Fruit fly (Drosophila melanogaster) whole organism, wandering third instar larva: ENCODE results near the gene CG42633.

ENCODE experiments used
- Abd-B ChIP-seq: fragments of >200 bp; optimal IDR thresholded peaks from 2 replicates; lab custom pipeline; 2017; ENCODE audit warnings: missing biosample characterization, missing genetic modification characterization
- CG32264 ChIP-seq: fragments of 200-800 bp; sonication (Bioruptor generic); optimal IDR thresholded peaks from 2 replicates; lab custom pipeline; 2016; ENCODE audit warnings: missing biosample characterization, missing genetic modification characterization
- CG9705 ChIP-seq: fragments of 200-800 bp; sonication (Bioruptor generic); optimal IDR thresholded peaks from 2 replicates; lab custom pipeline; 2018; ENCODE audit warnings: missing biosample characterization, mild to moderate bottlenecking, missing genetic modification characterization
- CrebA ChIP-seq: fragments of 200-800 bp; sonication (Bioruptor generic); optimal IDR thresholded peaks from 2 replicates; lab custom pipeline; 2016; ENCODE audit warnings: missing biosample characterization, mild to moderate bottlenecking, missing genetic modification characterization, borderline replicate concordance
- Dfd ChIP-seq: fragments of >200 bp; optimal IDR thresholded peaks from 2 replicates; lab custom pipeline; 2017; ENCODE audit warnings: missing biosample characterization, missing genetic modification characterization
- Dif ChIP-seq: fragments of 200-275, 200-300 bp; sonication (Bioruptor generic); optimal IDR thresholded peaks from 2 replicates; lab custom pipeline; 2018; ENCODE audit warnings: missing biosample characterization, missing genetic modification characterization; ENCODE audit not compliant: partially characterized antibody
- GATAd ChIP-seq: sonication (Bioruptor generic); optimal IDR thresholded peaks from 2 replicates; lab custom pipeline; 2016; ENCODE audit warnings: missing biosample characterization, missing genetic modification characterization
- HLH106 ChIP-seq: fragments of 200-800 bp; optimal IDR thresholded peaks from 3 replicates; lab custom pipeline; 2019; ENCODE audit warnings: missing biosample characterization, mild to moderate bottlenecking, missing genetic modification characterization, moderate library complexity
- Hnf4 ChIP-seq: fragments of 200-800 bp; sonication (Bioruptor generic); optimal IDR thresholded peaks from 2 replicates; lab custom pipeline; 2016; ENCODE audit warnings: missing biosample characterization, mild to moderate bottlenecking, missing genetic modification characterization
- Hr78 ChIP-seq: fragments of >200 bp; optimal IDR thresholded peaks from 2 replicates; lab custom pipeline; 2017; ENCODE audit warnings: missing biosample characterization, missing genetic modification characterization
- Hr83 ChIP-seq: fragments of 200-300 bp; sonication (Bioruptor generic); optimal IDR thresholded peaks from 2 replicates; lab custom pipeline; 2016; ENCODE audit warnings: missing biosample characterization, mild to moderate bottlenecking, missing genetic modification characterization, moderate library complexity; ENCODE audit not compliant: poor library complexity, severe bottlenecking
- Jra ChIP-seq: sonication (Bioruptor generic); optimal IDR thresholded peaks from 2 replicates; lab custom pipeline; 2016; ENCODE audit warnings: missing biosample characterization, missing genetic modification characterization
- Mio ChIP-seq: sonication (Bioruptor generic); optimal IDR thresholded peaks from 2 replicates; lab custom pipeline; 2016; ENCODE audit warnings: missing biosample characterization, missing genetic modification characterization
- Myc ChIP-seq: fragments of >200 bp; optimal IDR thresholded peaks from 2 replicates; lab custom pipeline; 2017
- N ChIP-seq: fragments of >200 bp; optimal IDR thresholded peaks from 2 replicates; lab custom pipeline; 2018; ENCODE audit warnings: missing biosample characterization, missing external identifiers, missing genetic modification characterization
- OdsH ChIP-seq: fragments of 200-800 bp; sonication (Bioruptor generic); optimal IDR thresholded peaks from 2 replicates; lab custom pipeline; 2016; ENCODE audit warnings: missing biosample characterization, mild to moderate bottlenecking, missing genetic modification characterization
- Rel ChIP-seq, 2 experiments: fragments of 200-800 bp; sonication (Bioruptor generic) in 1 of 2; optimal IDR thresholded peaks; 2 replicates in 1 of 2; 3 replicates in 1 of 2; lab custom pipeline; 2016 to 2019; ENCODE audit warnings: mild to moderate bottlenecking in 2 of 2, missing biosample characterization in 2 of 2, missing genetic modification characterization in 2 of 2, moderate library complexity in 1 of 2
- Sp1 ChIP-seq: fragments of 200-800 bp; sonication (Bioruptor generic); optimal IDR thresholded peaks from 3 replicates; lab custom pipeline; 2019; ENCODE audit warnings: missing biosample characterization, mild to moderate bottlenecking, missing genetic modification characterization, moderate library complexity
- Vsx2 ChIP-seq: fragments of 200-300, 225-300 bp; sonication (Bioruptor generic); optimal IDR thresholded peaks from 2 replicates; lab custom pipeline; 2018; ENCODE audit warnings: missing biosample characterization, missing genetic modification characterization; ENCODE audit not compliant: partially characterized antibody
- br ChIP-seq: fragments of 200-800 bp; sonication (Bioruptor generic); optimal IDR thresholded peaks from 2 replicates; lab custom pipeline; 2016; ENCODE audit warnings: missing biosample characterization, missing genetic modification characterization
- brk ChIP-seq: fragments of 200-800 bp; sonication (Bioruptor generic); optimal IDR thresholded peaks from 2 replicates; lab custom pipeline; 2016; ENCODE audit warnings: missing biosample characterization, mild to moderate bottlenecking, missing genetic modification characterization
- dl ChIP-seq, 2 experiments: fragments of 175-275, 200-275 bp in 1 of 2; fragments of 200-275 bp in 1 of 2; sonication (Bioruptor generic); optimal IDR thresholded peaks; lab custom pipeline; 2018; ENCODE audit warnings: mild to moderate bottlenecking in 2 of 2, missing biosample characterization in 2 of 2, missing genetic modification characterization in 2 of 2, moderate library complexity in 2 of 2; ENCODE audit not compliant: partially characterized antibody in 2 of 2, insufficient read depth in 1 of 2
- dmrt93B ChIP-seq: fragments of 200-800 bp; sonication (Bioruptor generic); optimal IDR thresholded peaks from 2 replicates; lab custom pipeline; 2018; ENCODE audit warnings: missing biosample characterization, mild to moderate bottlenecking, missing genetic modification characterization
- dsf ChIP-seq: sonication (Bioruptor generic); optimal IDR thresholded peaks from 2 replicates; lab custom pipeline; 2016; ENCODE audit warnings: missing biosample characterization, missing genetic modification characterization, borderline replicate concordance
- ey ChIP-seq: fragments of 200-800 bp; sonication (Bioruptor generic); optimal IDR thresholded peaks from 2 replicates; lab custom pipeline; 2016; ENCODE audit warnings: missing biosample characterization, missing genetic modification characterization
- foxo ChIP-seq, 2 experiments: fragments of 200-800 bp; sonication (Bioruptor generic); optimal IDR thresholded peaks; 2 replicates in 1 of 2; 3 replicates in 1 of 2; lab custom pipeline; 2016 to 2017; ENCODE audit warnings: missing biosample characterization in 2 of 2, missing genetic modification characterization in 2 of 2
- fru ChIP-seq: fragments of 200-800 bp; sonication (Bioruptor generic); optimal IDR thresholded peaks from 3 replicates; lab custom pipeline; 2016; ENCODE audit warnings: missing biosample characterization, mild to moderate bottlenecking, missing genetic modification characterization
- h ChIP-seq: fragments of 200-800 bp; sonication (Bioruptor generic); optimal IDR thresholded peaks from 3 replicates; lab custom pipeline; 2016; ENCODE audit warnings: missing biosample characterization, mild to moderate bottlenecking, missing genetic modification characterization
- jim ChIP-seq: fragments of 175-275, 200-325 bp; sonication (Bioruptor generic); optimal IDR thresholded peaks from 2 replicates; lab custom pipeline; 2016; ENCODE audit warnings: missing biosample characterization, mild to moderate bottlenecking, missing genetic modification characterization
- lola ChIP-seq: fragments of >200 bp; optimal IDR thresholded peaks from 2 replicates; lab custom pipeline; 2017; ENCODE audit warnings: missing biosample characterization, missing genetic modification characterization
- pan ChIP-seq: fragments of >200 bp; optimal IDR thresholded peaks from 2 replicates; lab custom pipeline; 2017
- psq ChIP-seq: fragments of 200-800 bp; sonication (Bioruptor generic); optimal IDR thresholded peaks from 3 replicates; lab custom pipeline; 2017; ENCODE audit warnings: missing biosample characterization, mild to moderate bottlenecking, missing genetic modification characterization, moderate library complexity
- rgr ChIP-seq: fragments of 200-800 bp; sonication (Bioruptor generic); optimal IDR thresholded peaks from 3 replicates; lab custom pipeline; 2016; ENCODE audit warnings: missing biosample characterization, mild to moderate bottlenecking, missing genetic modification characterization
- sage ChIP-seq: fragments of 200-800 bp; sonication (Bioruptor generic); optimal IDR thresholded peaks from 2 replicates; lab custom pipeline; 2016; ENCODE audit warnings: missing biosample characterization, mild to moderate bottlenecking, missing genetic modification characterization
- sv ChIP-seq: fragments of 200-800 bp; sonication (Bioruptor generic); optimal IDR thresholded peaks from 3 replicates; lab custom pipeline; 2016; ENCODE audit warnings: missing biosample characterization, missing genetic modification characterization
- tai ChIP-seq: sonication (Bioruptor generic); optimal IDR thresholded peaks from 2 replicates; lab custom pipeline; 2016; ENCODE audit warnings: missing biosample characterization, missing genetic modification characterization
- usp ChIP-seq: fragments of >200 bp; optimal IDR thresholded peaks from 2 replicates; lab custom pipeline; 2017; ENCODE audit warnings: missing biosample characterization, missing genetic modification characterization
- woc ChIP-seq: sonication (Bioruptor generic); optimal IDR thresholded peaks from 2 replicates; lab custom pipeline; 2016; ENCODE audit warnings: missing biosample characterization, mild to moderate bottlenecking, missing genetic modification characterization

CG42633 gene

DNA sequence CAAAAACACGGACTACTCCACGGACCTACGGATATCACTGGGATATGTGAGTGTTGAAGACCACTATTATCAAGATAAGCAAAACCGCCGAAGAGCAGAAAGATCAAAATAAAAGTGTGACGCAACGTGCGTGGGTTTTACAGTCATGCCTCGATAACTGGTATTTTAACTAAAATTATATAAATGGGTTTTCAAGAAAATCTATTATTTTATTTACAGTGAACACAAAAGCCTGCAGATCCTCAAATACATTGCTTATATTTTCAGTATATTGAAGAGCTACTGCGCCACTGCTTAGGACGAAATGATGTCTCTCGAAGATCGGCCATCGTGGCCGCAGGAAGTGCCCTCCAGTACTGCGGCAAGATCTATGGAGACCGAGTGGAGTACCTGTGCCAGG, 20.1 kb downstream of the CG42633 start:
- TF ChIP-seq Sp1 (no peak), ey (GFP tag; lab: Kevin White, UChicago) (peak; percentile 12), br (GFP tag; lab: Kevin White, UChicago) (no peak), h (no peak), woc (GFP tag; lab: Kevin White, UChicago) (no peak), dmrt93B (GFP tag; lab: Kevin White, UChicago) (no peak)

dm6 chr3R:10760966-10761855, 20.9 kb downstream of the CG42633 start, which contains the start of the genes MED7 and Cap-H2:
MED7 (minus strand) TSS chr3R:10761032.
Cap-H2 (plus strand) TSS chr3R:10761310.
- peak in 1 of 2 experiments; percentile 84 for TF ChIP-seq foxo (GFP tag; optimal IDR thresholded peaks at IDR 0.05; lab: Kevin White, UChicago)
- peak; percentile 68 for TF ChIP-seq dsf
- TF ChIP-seq Dfd (GFP tag; lab: Kevin White, UChicago), result no peak
- TF ChIP-seq br (GFP tag; lab: Kevin White, UChicago), result peak; percentile 63
- TF ChIP-seq pan, result no peak
- peak; percentile 90 for TF ChIP-seq tai
- peak; percentile 68 for TF ChIP-seq OdsH (GFP tag; lab: Kevin White, UChicago)
- TF ChIP-seq dl (GFP tag; optimal IDR thresholded peaks at IDR 0.05; lab: Kevin White, UChicago; ENCODE audit: insufficient read depth in 1 of 2, partially characterized antibody in 2 of 2), result no peak
- peak; percentile 89 for TF ChIP-seq brk
- peak; percentile 88 for TF ChIP-seq Jra (GFP tag; lab: Kevin White, UChicago)
- no peak for TF ChIP-seq N (GFP tag; lab: Kevin White, UChicago)
- no peak for TF ChIP-seq Abd-B (GFP tag; lab: Kevin White, UChicago)
- TF ChIP-seq rgr (GFP tag; lab: Kevin White, UChicago), result peak; percentile 77
- TF ChIP-seq woc (GFP tag; lab: Kevin White, UChicago), result peak; percentile 91
- TF ChIP-seq psq (GFP tag; lab: Kevin White, UChicago), result peak; percentile 98
- TF ChIP-seq Sp1, result no peak
- TF ChIP-seq fru (GFP tag; lab: Kevin White, UChicago), result peak; percentile 73
- TF ChIP-seq GATAd (GFP tag; lab: Kevin White, UChicago), result peak; percentile 4
- peak; percentile 4 for TF ChIP-seq Myc (lab: Kevin White, UChicago)
- TF ChIP-seq Dif (GFP tag; lab: Kevin White, UChicago), result no peak
- TF ChIP-seq Hr78 (GFP tag; lab: Kevin White, UChicago), result no peak
- no peak for TF ChIP-seq jim (GFP tag; lab: Kevin White, UChicago)
- peak; percentile 57 for TF ChIP-seq dmrt93B (GFP tag; lab: Kevin White, UChicago)
- TF ChIP-seq usp (GFP tag; lab: Kevin White, UChicago), result no peak
- peak; percentile 82 for TF ChIP-seq h
- TF ChIP-seq Vsx2, result no peak
- TF ChIP-seq ey (GFP tag; lab: Kevin White, UChicago), result peak; percentile 75
- TF ChIP-seq Mio (GFP tag; lab: Kevin White, UChicago), result no peak
- no peak for TF ChIP-seq lola (GFP tag; lab: Kevin White, UChicago)
- TF ChIP-seq Rel (GFP tag; optimal IDR thresholded peaks at IDR 0.05; lab: Kevin White, UChicago), result no peak
- peak; percentile 47 for TF ChIP-seq Rel (tag; optimal IDR thresholded peaks at IDR 0.05; lab: Kevin White, UChicago)
- TF ChIP-seq HLH106 (tag; lab: Kevin White, UChicago), result peak; percentile 81
- peak; percentile 43 for TF ChIP-seq CG32264 (GFP tag; lab: Kevin White, UChicago)
- peak; percentile 90 for TF ChIP-seq sv (GFP tag; lab: Kevin White, UChicago)
- TF ChIP-seq sage, result peak; percentile 74
- TF ChIP-seq Hnf4 (GFP tag; lab: Kevin White, UChicago), result peak; percentile 86
- TF ChIP-seq Hr83, result peak; percentile 55
- TF ChIP-seq CrebA (GFP tag; lab: Kevin White, UChicago), result no peak
- TF ChIP-seq CG9705 (GFP tag; lab: Kevin White, UChicago), result peak; percentile 52
